Fruit fly (Drosophila melanogaster) Kc167 (cell line): ENCODE measurements around the gene RIOK2.

ENCODE experiments used
- Myc ChIP-seq: fragments of >200 bp; optimal IDR thresholded peaks from 2 replicates; lab custom pipeline; 2017; ENCODE audit warnings: missing external identifiers
- Sin3A ChIP-seq: fragments of >200 bp; optimal IDR thresholded peaks from 2 replicates; lab custom pipeline; 2018; ENCODE audit warnings: missing external identifiers
- h ChIP-seq: fragments of >200 bp; optimal IDR thresholded peaks from 3 replicates; lab custom pipeline; 2018; ENCODE audit warnings: missing external identifiers
- insv ChIP-seq: fragments of >200 bp; optimal IDR thresholded peaks from 3 replicates; lab custom pipeline; 2018; ENCODE audit warnings: missing external identifiers
- psq ChIP-seq: fragments of >200 bp; optimal IDR thresholded peaks from 2 replicates; lab custom pipeline; 2017; ENCODE audit warnings: missing external identifiers
- ttk ChIP-seq: sonication (Bioruptor generic); optimal IDR thresholded peaks from 2 replicates; lab custom pipeline; 2017; ENCODE audit warnings: missing external identifiers

RIOK2 gene

dm6 chr3R:25238771-25239700, 26.6 kb upstream of the RIOK2 start:
- TF ChIP-seq h (lab: Kevin White, UChicago) = no peak

- TF ChIP-seq psq (lab: Kevin White, UChicago) (no peak), Sin3A (no peak), h (lab: Kevin White, UChicago) (no peak), ttk (lab: Kevin White, UChicago) (no peak), Myc (lab: Kevin White, UChicago) (no peak), insv (lab: Kevin White, UChicago) (no peak)
Observed at dm6 chr3R:25239880-25240279, 25.8 kb upstream of the RIOK2 start, which contains the start of gene to. Gene to, plus strand, starts transcription at chr3R:25240180.

DNA sequence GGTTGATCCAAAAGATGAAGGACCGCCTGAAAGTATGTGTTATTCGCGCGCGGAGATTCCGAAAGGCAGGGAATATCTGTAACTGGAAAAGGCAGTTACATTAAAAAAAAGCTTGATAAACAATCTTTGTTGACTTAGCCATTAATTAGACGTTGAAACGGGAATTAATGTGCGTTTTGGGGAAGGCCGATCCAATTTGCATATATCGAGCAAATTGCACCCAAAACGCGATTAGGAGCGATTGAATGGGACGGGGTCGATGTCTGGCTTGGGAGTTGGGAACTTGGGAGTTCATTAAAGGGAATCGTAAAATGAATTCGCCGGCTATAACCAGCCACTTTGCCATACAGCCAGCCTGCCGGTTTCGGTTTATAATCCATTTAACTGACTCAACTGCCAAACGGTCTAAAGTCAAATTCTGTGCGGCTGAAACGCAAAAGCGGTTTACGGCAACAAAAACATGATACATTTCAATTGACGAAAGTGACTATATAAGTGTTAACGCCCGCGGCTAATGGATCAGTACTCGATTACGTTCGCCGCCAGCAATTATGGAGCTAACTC, 24.1 kb upstream of the RIOK2 start, which contains the start of gene CG11854:
CG11854 (plus strand) TSS at position 514 of the 564 bp plus-strand sequence.
- TF ChIP-seq insv (lab: Kevin White, UChicago) (no peak), psq (lab: Kevin White, UChicago) (no peak), Sin3A (no peak), Myc (lab: Kevin White, UChicago) (no peak), h (lab: Kevin White, UChicago) (no peak), ttk (lab: Kevin White, UChicago) (no peak)

DNA sequence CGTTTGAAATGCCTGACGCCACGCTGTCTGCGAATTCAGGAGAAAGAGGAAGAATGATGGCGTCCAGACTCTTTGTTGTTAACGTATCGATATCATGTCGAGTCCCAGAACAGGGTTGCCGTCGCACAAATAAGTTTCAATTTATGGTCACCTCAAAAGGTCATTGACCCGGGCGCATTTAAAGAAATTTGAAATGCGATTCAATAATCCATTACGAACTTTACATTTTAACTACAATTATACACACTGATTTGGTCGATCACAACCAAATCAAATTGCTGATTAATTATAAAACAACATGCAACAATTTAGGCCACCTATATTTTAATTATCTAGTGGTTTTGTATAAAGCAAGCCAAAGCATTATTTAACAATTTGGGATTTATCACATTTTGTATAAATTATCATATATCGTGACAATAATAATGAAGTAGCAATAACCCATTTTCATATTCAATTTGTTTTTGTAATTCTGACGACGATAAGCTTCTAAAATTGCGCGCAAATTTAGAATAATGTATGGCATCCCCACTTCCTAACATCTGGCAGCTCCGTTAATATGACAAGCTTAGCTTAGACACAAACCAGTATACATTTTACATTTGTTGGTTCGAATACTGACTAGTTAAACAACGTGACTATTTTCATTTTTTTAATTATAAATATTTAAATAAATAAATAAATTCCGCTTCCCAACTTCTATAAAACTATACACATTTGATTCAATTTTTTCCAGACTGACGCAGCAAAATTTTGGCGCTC, 20.4 kb upstream of the RIOK2 start, which contains the start of gene bam:
bam (minus strand) TSS at position 58 of the 762 bp plus-strand sequence.
- TF ChIP-seq h (lab: Kevin White, UChicago) (no peak), ttk (lab: Kevin White, UChicago) (no peak), insv (lab: Kevin White, UChicago) (no peak), psq (lab: Kevin White, UChicago) (no peak), Sin3A (no peak), Myc (lab: Kevin White, UChicago) (no peak)

- no peak for TF ChIP-seq psq (lab: Kevin White, UChicago)
- TF ChIP-seq Sin3A = no peak
- TF ChIP-seq Myc (lab: Kevin White, UChicago) = no peak
- TF ChIP-seq insv (lab: Kevin White, UChicago) = no peak
- TF ChIP-seq ttk (lab: Kevin White, UChicago) = no peak
Observed at dm6 chr3R:25247379-25247869, 18.2 kb upstream of the RIOK2 start, which contains the start of the genes RpS27 and Nup37. Gene RpS27, minus strand, starts transcription at chr3R:25247514. Gene Nup37, plus strand, starts transcription at chr3R:25247658.

dm6 chr3R:25249145-25250141, 16.2 kb upstream of the RIOK2 start, which contains the start of gene Nup358:
Gene Nup358, plus strand, starts transcription at chr3R:25249348.
- TF ChIP-seq psq (lab: Kevin White, UChicago) (no peak), ttk (lab: Kevin White, UChicago) (no peak), insv (lab: Kevin White, UChicago) (no peak), Sin3A (no peak), Myc (lab: Kevin White, UChicago) (no peak)

dm6 chr3R:25258628-25259240, 6.9 kb upstream of the RIOK2 start, which contains the start of gene CG11857:
Gene CG11857, plus strand, starts transcription at chr3R:25258898.
- TF ChIP-seq Sin3A (no peak), insv (lab: Kevin White, UChicago) (no peak)

- TF ChIP-seq Sin3A (no peak), psq (lab: Kevin White, UChicago) (no peak), ttk (lab: Kevin White, UChicago) (no peak), h (lab: Kevin White, UChicago) (no peak), insv (lab: Kevin White, UChicago) (no peak), Myc (lab: Kevin White, UChicago) (no peak)
Observed at dm6 chr3R:25260670-25261069, 5.0 kb upstream of the RIOK2 start.

DNA sequence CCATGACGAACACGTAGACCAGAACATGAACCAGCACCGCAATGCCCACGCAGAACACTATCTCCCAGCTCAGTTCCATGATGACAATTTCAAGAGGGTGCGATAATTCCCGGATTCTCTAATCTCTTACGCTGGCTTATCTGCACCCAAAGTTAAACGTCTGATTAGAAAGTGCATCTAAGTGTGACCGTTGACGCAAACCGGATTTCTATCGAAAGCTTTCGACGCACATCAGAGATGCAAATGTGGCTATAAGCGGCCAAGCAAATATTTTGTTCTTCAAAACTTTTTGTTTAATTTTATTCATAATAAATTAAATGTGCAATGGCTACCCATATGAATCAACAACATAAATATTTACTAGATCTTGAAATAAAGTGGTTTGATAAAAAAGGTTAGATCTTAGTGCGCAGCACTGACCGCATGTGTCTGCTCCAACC, 3.3 kb upstream of the RIOK2 start, which contains the start of the genes Kdsr and CG11858:
Kdsr (minus strand) TSS at position 177 of the 440 bp plus-strand sequence.
CG11858 (plus strand) TSS at position 420 of the 440 bp plus-strand sequence.
- no peak for TF ChIP-seq ttk (lab: Kevin White, UChicago)
- TF ChIP-seq h (lab: Kevin White, UChicago) = no peak
- no peak for TF ChIP-seq psq (lab: Kevin White, UChicago)
- TF ChIP-seq Sin3A = no peak
- no peak for TF ChIP-seq Myc (lab: Kevin White, UChicago)
- TF ChIP-seq insv (lab: Kevin White, UChicago) = no peak

DNA sequence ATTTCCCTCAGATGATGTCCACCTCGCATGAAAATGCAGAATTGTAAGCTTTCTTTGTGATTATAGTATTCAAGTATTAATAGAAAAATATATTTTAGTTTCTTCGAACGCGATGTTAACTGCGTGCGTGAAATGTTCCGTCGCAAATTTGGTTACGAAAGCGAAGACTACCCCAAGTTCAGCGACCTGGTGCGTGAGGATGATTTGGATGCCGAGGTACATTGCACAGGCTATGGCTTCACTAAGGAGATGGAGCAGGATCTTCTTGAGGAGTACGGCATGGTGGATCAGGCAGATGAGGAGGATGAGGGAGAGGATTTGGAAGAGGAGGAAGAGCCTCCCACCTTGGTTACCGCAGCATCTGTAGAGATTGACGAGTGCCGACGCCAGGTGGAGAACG, 1.1 kb downstream of the RIOK2 start:
- no peak for TF ChIP-seq psq (lab: Kevin White, UChicago)
- TF ChIP-seq Sin3A = no peak
- TF ChIP-seq h (lab: Kevin White, UChicago) = no peak
- TF ChIP-seq ttk (lab: Kevin White, UChicago) = no peak
- TF ChIP-seq Myc (lab: Kevin White, UChicago) = no peak
- TF ChIP-seq insv (lab: Kevin White, UChicago) = no peak
